Fruit fly (Drosophila melanogaster) whole organism, embryonic: ENCODE measurements around the gene CCAP-R.

ENCODE experiments used
- Asciz ChIP-seq: fragments of 200-800 bp; sonication (Bioruptor generic); optimal IDR thresholded peaks from 2 replicates; lab custom pipeline; 2017; ENCODE audit warnings: missing biosample characterization, mild to moderate bottlenecking, missing genetic modification characterization, missing genetic modification reagents
- BtbVII ChIP-seq: fragments of 200-800 bp; sonication (Bioruptor generic); optimal IDR thresholded peaks from 3 replicates; lab custom pipeline; 2017; ENCODE audit warnings: missing biosample characterization, mild to moderate bottlenecking, missing genetic modification characterization
- CG10366 ChIP-seq: fragments of 200-800 bp; sonication (Bioruptor generic); IDR thresholded peaks from 2 replicates; pipeline ENCODE4 v1.3.6; 2022; ENCODE audit warnings: missing biosample characterization, missing genetic modification characterization
- CG12071 ChIP-seq: fragments of 200-800 bp; sonication (Bioruptor generic); optimal IDR thresholded peaks from 3 replicates; lab custom pipeline; 2018; ENCODE audit warnings: missing biosample characterization, mild to moderate bottlenecking, missing genetic modification characterization
- CG1233 ChIP-seq: fragments of 200-800 bp; sonication (Bioruptor generic); optimal IDR thresholded peaks from 4 replicates; lab custom pipeline; 2018; ENCODE audit warnings: missing biosample characterization, mild to moderate bottlenecking, missing genetic modification characterization
- CG12391 ChIP-seq: fragments of 200-800 bp; sonication (Bioruptor generic); optimal IDR thresholded peaks from 3 replicates; lab custom pipeline; 2018; ENCODE audit warnings: missing biosample characterization, mild to moderate bottlenecking, missing genetic modification characterization, moderate library complexity
- CG14014 ChIP-seq: fragments of 200-800 bp; sonication (Bioruptor generic); IDR thresholded peaks from 2 replicates; pipeline ENCODE4 v1.3.6; 2022; ENCODE audit warnings: missing biosample characterization, missing genetic modification characterization
- CG15269 ChIP-seq: fragments of 200-800 bp; sonication (Bioruptor generic); optimal IDR thresholded peaks from 2 replicates; lab custom pipeline; 2018; ENCODE audit warnings: missing biosample characterization, mild to moderate bottlenecking, missing genetic modification characterization, moderate library complexity
- CG15514 ChIP-seq: fragments of 200-800 bp; sonication (Bioruptor generic); optimal IDR thresholded peaks from 3 replicates; lab custom pipeline; 2017; ENCODE audit warnings: missing biosample characterization, missing genetic modification characterization, mild to moderate bottlenecking, moderate library complexity, missing genetic modification reagents
- CG1602 ChIP-seq: fragments of 200-800 bp; sonication (Bioruptor generic); optimal IDR thresholded peaks from 3 replicates; lab custom pipeline; 2016; ENCODE audit warnings: missing biosample characterization, missing genetic modification characterization
- CG1603 ChIP-seq: fragments of 200-800 bp; sonication (Bioruptor generic); optimal IDR thresholded peaks from 2 replicates; lab custom pipeline; 2019; ENCODE audit warnings: missing biosample characterization, mild to moderate bottlenecking, missing genetic modification characterization, moderate library complexity
- CG16863 ChIP-seq: fragments of 200-800 bp; sonication (Bioruptor generic); optimal IDR thresholded peaks from 3 replicates; lab custom pipeline; 2016; ENCODE audit warnings: missing biosample characterization, missing genetic modification characterization
- CG2120 ChIP-seq: fragments of 200-800 bp; sonication (Bioruptor generic); optimal IDR thresholded peaks from 3 replicates; lab custom pipeline; 2016; ENCODE audit warnings: missing biosample characterization, missing genetic modification characterization
- CG30403 ChIP-seq: fragments of 200-800 bp; sonication (Bioruptor generic); optimal IDR thresholded peaks from 3 replicates; lab custom pipeline; 2016; ENCODE audit warnings: missing biosample characterization, missing genetic modification characterization
- CG30431 ChIP-seq: fragments of 200-800 bp; sonication (Bioruptor generic); optimal IDR thresholded peaks from 2 replicates; lab custom pipeline; 2017; ENCODE audit warnings: missing biosample characterization, missing genetic modification characterization
- CG32532 ChIP-seq: fragments of 200-800 bp; sonication (Bioruptor generic); IDR thresholded peaks from 2 replicates; pipeline ENCODE4 v1.3.6; 2022; ENCODE audit warnings: missing biosample characterization, missing genetic modification characterization
- CG3407 ChIP-seq: fragments of 200-800 bp; sonication (Bioruptor generic); optimal IDR thresholded peaks from 2 replicates; lab custom pipeline; 2018; ENCODE audit warnings: missing biosample characterization, mild to moderate bottlenecking, missing genetic modification characterization
- CG4707 ChIP-seq: fragments of 200-800 bp; sonication (Bioruptor generic); optimal IDR thresholded peaks from 2 replicates; lab custom pipeline; 2018; ENCODE audit warnings: missing biosample characterization, mild to moderate bottlenecking, missing genetic modification characterization, moderate library complexity
- CG6654 ChIP-seq: fragments of 200-800 bp; sonication (Bioruptor generic); optimal IDR thresholded peaks from 2 replicates; lab custom pipeline; 2017; ENCODE audit warnings: missing biosample characterization, mild to moderate bottlenecking, missing genetic modification characterization
- CG6813 ChIP-seq: fragments of 200-800 bp; sonication (Bioruptor generic); optimal IDR thresholded peaks from 2 replicates; lab custom pipeline; 2017; ENCODE audit warnings: missing biosample characterization, missing genetic modification characterization, mild to moderate bottlenecking, moderate library complexity, missing genetic modification reagents
- CG8944 ChIP-seq: fragments of 200-800 bp; sonication (Bioruptor generic); optimal IDR thresholded peaks from 3 replicates; lab custom pipeline; 2016; ENCODE audit warnings: missing biosample characterization, missing genetic modification characterization
- D19A ChIP-seq: fragments of 200-800 bp; optimal IDR thresholded peaks from 3 replicates; lab custom pipeline; 2019; ENCODE audit warnings: missing biosample characterization, mild to moderate bottlenecking, missing genetic modification characterization, moderate library complexity
- Deaf1 ChIP-seq: fragments of 200-800 bp; optimal IDR thresholded peaks from 3 replicates; lab custom pipeline; 2019; ENCODE audit warnings: missing biosample characterization, mild to moderate bottlenecking, missing genetic modification characterization, moderate library complexity
- Dek ChIP-seq: fragments of 200-800 bp; sonication (Bioruptor generic); optimal IDR thresholded peaks from 3 replicates; lab custom pipeline; 2019; ENCODE audit warnings: missing biosample characterization, mild to moderate bottlenecking, missing genetic modification characterization, moderate library complexity
- H2.0 ChIP-seq: fragments of 200-800 bp; sonication (Bioruptor generic); IDR thresholded peaks from 2 replicates; pipeline ENCODE4 v1.3.6; 2022; ENCODE audit warnings: missing biosample characterization, missing genetic modification characterization
- Hmr ChIP-seq: fragments of 200-800 bp; sonication (Bioruptor generic); optimal IDR thresholded peaks from 3 replicates; lab custom pipeline; 2017; ENCODE audit warnings: mild to moderate bottlenecking, missing biosample characterization, missing genetic modification reagents, missing genetic modification characterization
- Hsf ChIP-seq: fragments of 200-800 bp; sonication (Bioruptor generic); optimal IDR thresholded peaks from 3 replicates; lab custom pipeline; 2016; ENCODE audit warnings: missing biosample characterization, missing genetic modification characterization
- Jarid2 ChIP-seq: fragments of 200-800 bp; sonication (Bioruptor generic); optimal IDR thresholded peaks from 3 replicates; lab custom pipeline; 2017; ENCODE audit warnings: mild to moderate bottlenecking, missing biosample characterization, missing genetic modification reagents, missing genetic modification characterization
- Lhr ChIP-seq: fragments of 200-800 bp; sonication (Bioruptor generic); optimal IDR thresholded peaks from 3 replicates; lab custom pipeline; 2017; ENCODE audit warnings: mild to moderate bottlenecking, missing biosample characterization, missing genetic modification reagents, missing genetic modification characterization
- Meics ChIP-seq: fragments of 200-800 bp; sonication (Bioruptor generic); optimal IDR thresholded peaks from 2 replicates; lab custom pipeline; 2017; ENCODE audit warnings: missing biosample characterization, mild to moderate bottlenecking, missing genetic modification characterization
- Myb ChIP-seq: fragments of 200-800 bp; sonication (Bioruptor generic); optimal IDR thresholded peaks from 2 replicates; lab custom pipeline; 2016; ENCODE audit warnings: missing biosample characterization, missing genetic modification characterization
- Sox100B ChIP-seq: fragments of 200-800 bp; sonication (Bioruptor generic); optimal IDR thresholded peaks from 3 replicates; lab custom pipeline; 2018; ENCODE audit warnings: missing biosample characterization, mild to moderate bottlenecking, missing genetic modification characterization
- Sry-β ChIP-seq: fragments of 200-800 bp; sonication (Bioruptor generic); optimal IDR thresholded peaks from 2 replicates; lab custom pipeline; 2018; ENCODE audit warnings: missing biosample characterization, mild to moderate bottlenecking, missing genetic modification characterization, moderate library complexity
- Usf ChIP-seq: fragments of 200-800 bp; sonication (Bioruptor generic); optimal IDR thresholded peaks from 2 replicates; lab custom pipeline; 2017; ENCODE audit warnings: missing genotype, missing biosample characterization, missing genetic modification characterization
- bbx ChIP-seq: fragments of 200-800 bp; sonication (Bioruptor generic); IDR thresholded peaks from 2 replicates; pipeline ENCODE4 v1.3.6; 2022; ENCODE audit warnings: missing biosample characterization, missing genetic modification characterization; ENCODE audit not compliant: partially characterized antibody
- cg ChIP-seq: fragments of 200-800 bp; sonication (Bioruptor generic); optimal IDR thresholded peaks from 3 replicates; lab custom pipeline; 2019; ENCODE audit warnings: missing biosample characterization, mild to moderate bottlenecking, missing genetic modification characterization, moderate library complexity
- dysf ChIP-seq: fragments of 200-800 bp; sonication (Bioruptor generic); IDR thresholded peaks from 3 replicates; pipeline ENCODE4 v1.3.6; 2022; ENCODE audit warnings: missing biosample characterization, missing genetic modification characterization
- eve ChIP-seq, 2 experiments: fragments of >200 bp; optimal IDR thresholded peaks; 2 replicates each; lab custom pipeline; 2017; ENCODE audit warnings: missing biosample characterization in 2 of 2, missing genetic modification characterization in 2 of 2
- gem ChIP-seq: fragments of 200-800 bp; sonication (Bioruptor generic); optimal IDR thresholded peaks from 2 replicates; lab custom pipeline; 2019; ENCODE audit warnings: missing biosample characterization, mild to moderate bottlenecking, missing genetic modification characterization, moderate library complexity
- ken ChIP-seq: fragments of 200-800 bp; sonication (Bioruptor generic); IDR thresholded peaks from 3 replicates; pipeline ENCODE4 v1.3.6; 2022; ENCODE audit warnings: missing biosample characterization, missing genetic modification characterization
- lbe ChIP-seq: fragments of 200-800 bp; sonication (Bioruptor generic); optimal IDR thresholded peaks from 2 replicates; lab custom pipeline; 2016; ENCODE audit warnings: missing biosample characterization, mild to moderate bottlenecking, missing genetic modification characterization
- org-1 ChIP-seq: fragments of 200-800 bp; sonication (Bioruptor generic); optimal IDR thresholded peaks from 2 replicates; lab custom pipeline; 2017; ENCODE audit warnings: missing biosample characterization, missing genetic modification characterization
- peb ChIP-seq: fragments of 200-800 bp; sonication (Bioruptor generic); IDR thresholded peaks from 2 replicates; pipeline ENCODE4 v1.3.6; 2022; ENCODE audit warnings: missing biosample characterization, missing genetic modification characterization
- pfk ChIP-seq: fragments of 200-800 bp; sonication (Bioruptor generic); optimal IDR thresholded peaks from 2 replicates; lab custom pipeline; 2018; ENCODE audit warnings: missing biosample characterization, mild to moderate bottlenecking, missing genetic modification characterization, moderate library complexity
- sens ChIP-seq: fragments of 200-800 bp; sonication (Bioruptor generic); peaks from one replicate; lab custom pipeline; 2016; ENCODE audit warnings: missing biosample characterization, missing genetic modification characterization
- tio ChIP-seq: fragments of 200-800 bp; sonication (Bioruptor generic); optimal IDR thresholded peaks from 2 replicates; lab custom pipeline; 2017; ENCODE audit warnings: missing biosample characterization, missing genetic modification characterization, inconsistent platforms
- trem ChIP-seq: fragments of 200-800 bp; optimal IDR thresholded peaks from 3 replicates; lab custom pipeline; 2019; ENCODE audit warnings: missing biosample characterization, mild to moderate bottlenecking, missing genetic modification characterization, moderate library complexity
- wor ChIP-seq: fragments of 200-800 bp; sonication (Bioruptor generic); IDR thresholded peaks from 2 replicates; pipeline ENCODE4 v1.3.6; 2022; ENCODE audit warnings: missing biosample characterization, missing genetic modification characterization

The CCAP-R gene

DNA sequence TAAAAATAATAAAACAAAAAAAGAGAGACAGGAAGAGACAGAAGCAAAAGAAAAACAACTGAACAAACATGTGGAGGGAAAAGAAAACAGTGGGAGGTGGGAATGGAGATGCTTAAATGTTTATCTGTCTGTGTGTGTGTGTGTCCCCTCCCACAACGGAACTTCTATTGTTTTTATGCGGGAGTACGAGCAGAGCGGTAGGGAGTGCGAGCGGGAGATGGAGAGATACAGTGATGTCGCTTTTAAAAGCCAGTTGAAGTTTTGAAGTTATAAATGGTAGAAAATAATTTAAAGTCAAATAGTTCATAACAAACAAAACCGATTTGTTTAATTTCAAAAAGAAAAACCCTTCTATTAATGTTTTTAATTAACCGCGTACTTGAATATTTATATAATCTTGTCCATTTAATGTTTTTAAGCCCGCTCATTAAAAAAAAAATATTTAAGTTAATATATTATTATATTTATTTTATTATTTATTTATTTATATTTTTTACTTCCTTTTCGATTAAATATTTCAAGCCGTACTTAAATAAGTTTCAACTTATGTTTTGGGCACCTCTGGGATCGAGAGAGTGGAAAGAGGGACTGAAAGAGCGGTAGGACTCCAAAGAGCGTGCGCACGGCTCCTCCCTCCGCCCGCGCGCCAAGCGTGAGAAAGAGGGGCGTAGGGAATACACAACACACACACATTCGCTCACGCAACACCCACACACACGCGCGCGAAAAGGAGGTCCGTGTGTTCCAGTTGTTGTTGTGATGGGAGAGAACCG is 75.7 kb downstream of the CCAP-R start (continued):
- TF ChIP-seq Hsf (GFP tag; lab: Kevin White, UChicago) (peak; percentile 1), CG30403 (GFP tag; lab: Kevin White, UChicago) (peak; percentile 37), CG2120 (peak; percentile 51), Sox100B (GFP tag; lab: Kevin White, UChicago) (peak; percentile 50), CG10366 (peak; percentile 29; the same call in 1 of the 2 replicates), CG4707 (no peak), cg (GFP tag; lab: Kevin White, UChicago) (peak; percentile 83), Usf (GFP tag; lab: Kevin White, UChicago) (peak; percentile 4), CG1602 (GFP tag; lab: Kevin White, UChicago) (peak; percentile 31), BtbVII (GFP tag; lab: Kevin White, UChicago) (peak; percentile 33), Dek (tag; lab: Kevin White, UChicago) (peak; percentile 23), CG8944 (GFP tag; lab: Kevin White, UChicago) (no peak), CG32532 (GFP tag; lab: Robert Waterston, UW) (0 out of 2 replicates have a peak, but pooled peaks have one; percentile 40), Lhr (no peak), CG15514 (peak; percentile 10), trem (tag; lab: Kevin White, UChicago) (peak; percentile 45), D19A (tag; lab: Kevin White, UChicago) (peak; percentile 50), sens (GFP tag; lab: Kevin White, UChicago) (peak; percentile 37), CG14014 (GFP tag; lab: Robert Waterston, UW) (0 out of 2 replicates have a peak, but pooled peaks have one; percentile 44), CG3407 (peak; percentile 8), bbx (GFP tag; lab: Robert Waterston, UW) (no peak), eve (GFP tag; optimal IDR thresholded peaks at IDR 0.05; lab: Kevin White, UChicago) (no peak), CG6813 (peak; percentile 44), Sry-β (GFP tag; lab: Kevin White, UChicago) (peak; percentile 87), CG12071 (GFP tag; lab: Kevin White, UChicago) (peak; percentile 4), CG15269 (peak; percentile 59), Jarid2 (GFP tag; lab: Kevin White, UChicago) (peak; percentile 15), lbe (GFP tag; lab: Kevin White, UChicago) (no peak), Deaf1 (tag; lab: Kevin White, UChicago) (peak; percentile 8), Meics (GFP tag; lab: Kevin White, UChicago) (peak; percentile 43), peb (GFP tag; lab: Robert Waterston, UW) (0 out of 2 replicates have a peak, but pooled peaks have one; percentile 19), ken (GFP tag; lab: Robert Waterston, UW) (peak; percentile 9; the same call in 1 of the 3 replicates), CG1233 (GFP tag; lab: Kevin White, UChicago) (peak; percentile 35), Asciz (GFP tag; lab: Kevin White, UChicago) (peak; percentile 37), org-1 (GFP tag; lab: Kevin White, UChicago) (peak; percentile 23), Hmr (GFP tag; lab: Kevin White, UChicago) (peak; percentile 66), CG6654 (GFP tag; lab: Kevin White, UChicago) (peak; percentile 25), tio (GFP tag; lab: Kevin White, UChicago) (no peak), pfk (no peak), gem (tag; lab: Kevin White, UChicago) (peak; percentile 81), CG1603 (tag; lab: Kevin White, UChicago) (peak; percentile 15), H2.0 (GFP tag; lab: Robert Waterston, UW) (no peak), CG30431 (GFP tag; lab: Kevin White, UChicago) (peak; percentile 11), dysf (peak; percentile 49; the same call in 1 of the 3 replicates), Myb (GFP tag; lab: Kevin White, UChicago) (peak; percentile 3), CG16863 (peak; percentile 14), wor (GFP tag; lab: Robert Waterston, UW) (0 out of 2 replicates have a peak, but pooled peaks have one; percentile 17), CG12391 (tag; lab: Kevin White, UChicago) (peak; percentile 72)
